Fruit fly (Drosophila melanogaster): ENCODE data around the gene CG3552.

CG3552 gene

DNA sequence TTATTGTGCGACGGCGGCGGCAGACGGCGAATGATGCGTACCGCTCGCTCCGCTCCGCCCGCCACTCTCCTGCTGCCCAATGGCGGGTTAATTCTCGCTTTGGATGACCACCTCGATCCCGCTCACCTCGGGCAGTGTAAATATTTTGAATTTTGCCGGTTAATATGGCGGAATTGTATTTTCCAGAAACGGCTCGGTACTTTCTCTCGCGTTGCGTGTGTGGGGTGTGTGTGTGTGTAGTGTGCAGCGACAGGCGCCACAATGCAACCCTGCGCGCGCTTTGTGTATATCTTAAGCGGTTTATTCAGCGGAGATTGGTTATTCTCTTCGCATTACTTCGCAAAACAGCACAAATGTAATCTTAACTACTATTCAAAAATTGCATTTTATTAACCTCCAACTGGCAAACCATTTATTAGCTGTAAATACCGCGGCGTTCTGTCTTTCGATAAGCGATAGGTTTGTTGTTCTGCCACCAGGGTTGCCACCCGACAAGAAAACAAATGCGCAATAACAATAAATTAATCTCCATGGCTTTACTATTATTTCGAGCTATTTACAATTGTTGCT, at the start of gene CG3552, which contains the start of gene phol (continued):
- TF ChIP-seq Hsf (GFP tag; optimal IDR thresholded peaks at IDR 0.05), result no peak
- no peak for TF ChIP-seq Dad (GFP tag; optimal IDR thresholded peaks at IDR 0.05)
- peak in 1 of 2 experiments; percentile 0 for TF ChIP-seq crp (GFP tag; optimal IDR thresholded peaks at IDR 0.05)
- 0 out of 2 replicates have a peak, but pooled peaks have one; percentile 26 for TF ChIP-seq Taf1 (GFP tag; IDR thresholded peaks at IDR 0.05)
- no peak for TF ChIP-seq CG2875 (GFP tag; optimal IDR thresholded peaks at IDR 0.05)
- TF ChIP-seq dysf (GFP tag; IDR thresholded peaks at IDR 0.05), result no peak
- peak; percentile 30 for TF ChIP-seq nmo (GFP tag; optimal IDR thresholded peaks at IDR 0.05)
- TF ChIP-seq NC2α (GFP tag; optimal IDR thresholded peaks at IDR 0.05), result no peak
- TF ChIP-seq Six4 (GFP tag; optimal IDR thresholded peaks at IDR 0.05), result no peak
- peak; percentile 31; the same call in 1 of the 2 replicates for TF ChIP-seq CG13287 (GFP tag; IDR thresholded peaks at IDR 0.05; ENCODE audit: partially characterized antibody)
- no peak for TF ChIP-seq Oaz (GFP tag; IDR thresholded peaks at IDR 0.05)

DNA sequence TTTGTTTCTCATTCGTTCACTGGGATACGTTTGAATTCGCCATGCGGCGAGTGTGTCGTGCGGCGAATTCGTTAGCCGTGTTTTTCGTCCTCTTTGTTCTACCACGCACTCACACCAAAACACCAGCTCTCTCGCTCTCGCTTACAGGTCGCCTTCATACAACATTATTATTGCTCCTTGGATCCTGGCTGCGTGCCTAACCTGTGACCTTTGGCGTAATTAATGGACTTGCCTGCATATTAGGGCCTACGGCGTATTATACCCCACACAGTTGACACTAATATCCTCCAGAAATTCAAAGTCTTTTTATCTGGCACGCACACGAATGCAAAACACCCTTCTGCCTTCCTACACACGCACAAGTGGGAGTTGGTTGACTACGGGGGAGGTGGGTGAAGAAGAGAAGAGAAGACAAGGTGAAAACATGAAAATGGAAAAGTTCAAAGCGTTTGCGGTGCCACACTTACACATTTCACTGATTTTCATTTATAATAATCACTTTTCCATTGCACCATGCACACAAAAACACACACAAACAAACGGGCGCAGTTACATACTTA, 46.0 kb upstream of the CG3552 start:
- TF ChIP-seq Taf1 (GFP tag; IDR thresholded peaks at IDR 0.05) (no peak), Bdp1 (GFP tag; optimal IDR thresholded peaks at IDR 0.05) (no peak), Oli (tag; optimal IDR thresholded peaks at IDR 0.05) (no peak), bowl (GFP tag; IDR thresholded peaks at IDR 0.05) (no peak), slbo (GFP tag; IDR thresholded peaks at IDR 0.05) (no peak), nom (GFP tag; optimal IDR thresholded peaks at IDR 0.05) (peak; percentile 13), NFAT (GFP tag; IDR thresholded peaks at IDR 0.05) (no peak), pros (GFP tag; optimal IDR thresholded peaks at IDR 0.05) (peak; percentile 82), her (GFP tag; optimal IDR thresholded peaks at IDR 0.05) (no peak), Hr78 (GFP tag; optimal IDR thresholded peaks at IDR 0.05) (peak in 1 of 2 experiments; percentile 20), al (GFP tag; IDR thresholded peaks at IDR 0.05) (no peak), CG1832 (GFP tag; optimal IDR thresholded peaks at IDR 0.05) (peak; percentile 63), Kr (GFP tag; optimal IDR thresholded peaks at IDR 0.05) (no peak), Blimp-1 (GFP tag; optimal IDR thresholded peaks at IDR 0.05) (no peak), pb (GFP tag; optimal IDR thresholded peaks at IDR 0.05) (no peak), Lhr (GFP tag; optimal IDR thresholded peaks at IDR 0.05) (no peak), nerfin-1 (tag; optimal IDR thresholded peaks at IDR 0.05) (peak; percentile 24), ranshi (GFP tag; IDR thresholded peaks at IDR 0.05) (no peak), fd102C (GFP tag; optimal IDR thresholded peaks at IDR 0.05) (no peak), run (tag; optimal IDR thresholded peaks at IDR 0.05) (no peak), CTCF (GFP tag; optimal IDR thresholded peaks at IDR 0.05) (no peak), D (optimal IDR thresholded peaks at IDR 0.05) (peak; percentile 69), D (GFP tag; optimal IDR thresholded peaks at IDR 0.05) (no peak), CG17829 (tag; optimal IDR thresholded peaks at IDR 0.05) (no peak), kni (GFP tag; optimal IDR thresholded peaks at IDR 0.05) (no peak), Tbp (GFP tag; optimal IDR thresholded peaks at IDR 0.05) (no peak), gce (GFP tag; IDR thresholded peaks at IDR 0.05) (no peak), Pdp1 (GFP tag; optimal IDR thresholded peaks at IDR 0.05) (no peak), Dip3 (GFP tag; optimal IDR thresholded peaks at IDR 0.05) (no peak), Atf-2 (GFP tag; optimal IDR thresholded peaks at IDR 0.05) (no peak), bbx (GFP tag; IDR thresholded peaks at IDR 0.05; ENCODE audit: partially characterized antibody) (0 out of 2 replicates have a peak, but pooled peaks have one; percentile 5), CG6272 (GFP tag; IDR thresholded peaks at IDR 0.05) (no peak), CG18764 (GFP tag; optimal IDR thresholded peaks at IDR 0.05) (no peak), CrebB (tag; optimal IDR thresholded peaks at IDR 0.05) (no peak), sim (GFP tag; IDR thresholded peaks at IDR 0.05) (no peak), onecut (GFP tag; IDR thresholded peaks at IDR 0.05) (no peak), Dip2 (GFP tag; IDR thresholded peaks at IDR 0.05) (no peak), dmrt99B (tag; optimal IDR thresholded peaks at IDR 0.05) (no peak), CG8765 (GFP tag; IDR thresholded peaks at IDR 0.05) (no peak), ftz-f1 (GFP tag; optimal IDR thresholded peaks at IDR 0.05) (no peak)

Data from whole organism, embryonic.